Fruit fly (Drosophila melanogaster): ENCODE measurements around the gene Sh.
A peak's percentile ranks its signal among the peaks of the same experiment; 100 is the strongest.

DNA sequence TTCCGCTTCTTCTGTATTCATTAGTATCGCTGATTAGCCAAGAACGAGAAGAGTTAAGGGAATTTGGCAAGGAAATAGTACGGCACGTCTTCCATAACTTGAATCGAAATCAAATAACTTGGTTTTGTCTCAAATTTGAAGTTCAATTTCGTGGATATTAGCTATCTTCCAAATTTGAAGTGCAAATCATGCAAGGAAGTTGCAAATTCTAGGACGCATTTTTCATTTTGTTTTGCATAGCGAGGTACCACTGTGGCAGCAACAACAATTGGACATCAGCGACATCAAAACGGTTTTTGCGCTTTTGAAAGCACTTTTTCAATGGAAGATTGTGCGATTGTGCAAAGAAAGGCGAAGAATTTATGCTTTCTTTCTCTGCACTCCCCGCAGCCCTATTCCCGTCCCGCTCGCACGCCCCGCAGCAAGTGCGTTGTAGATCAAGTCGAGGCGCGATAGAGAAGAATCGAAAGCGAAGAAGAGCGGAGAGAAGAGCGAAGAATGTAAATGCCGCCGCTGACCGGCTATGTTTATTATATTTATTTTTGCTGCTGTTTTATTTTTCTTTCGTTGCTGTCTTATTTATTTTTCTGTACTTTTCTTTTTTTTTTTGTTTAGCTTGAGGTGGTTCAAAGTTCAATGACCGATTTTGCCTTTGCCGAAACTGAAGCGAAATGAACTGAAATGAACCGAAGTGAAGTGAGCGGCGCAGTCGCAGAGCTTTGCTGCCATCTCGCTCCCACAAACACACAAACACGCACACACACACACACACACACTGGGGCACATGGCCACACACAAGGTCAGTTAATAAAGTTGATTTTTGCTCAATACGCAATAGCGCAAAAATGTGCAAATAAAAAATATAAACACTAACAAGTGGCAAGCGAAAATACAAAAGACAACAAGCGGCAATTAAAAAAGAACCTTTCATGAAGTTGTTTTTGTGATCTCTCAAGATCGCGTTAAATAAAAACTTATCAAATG is 181.6 kb downstream of the Sh start:
- no peak for TF ChIP-seq Oaz (GFP tag; IDR thresholded peaks at IDR 0.05)
- TF ChIP-seq Nf-YB (GFP tag; optimal IDR thresholded peaks at IDR 0.05), result no peak
- no peak for TF ChIP-seq NC2β (GFP tag; optimal IDR thresholded peaks at IDR 0.05)
- no peak for TF ChIP-seq slp2 (GFP tag; optimal IDR thresholded peaks at IDR 0.05)
- no peak for TF ChIP-seq CG4707 (GFP tag; optimal IDR thresholded peaks at IDR 0.05)
- no peak for TF ChIP-seq Doc2 (GFP tag; IDR thresholded peaks at IDR 0.05)
- no peak for TF ChIP-seq prd (optimal IDR thresholded peaks at IDR 0.05)
- TF ChIP-seq prd (GFP tag; IDR thresholded peaks at IDR 0.05), result peak; percentile 47; the same call in 1 of the 3 replicates
- TF ChIP-seq fd3F (GFP tag; optimal IDR thresholded peaks at IDR 0.05), result peak; percentile 45
- TF ChIP-seq scrt (GFP tag; optimal IDR thresholded peaks at IDR 0.05), result peak; percentile 33

Measured in whole organism, embryonic.